Worm (Caenorhabditis elegans) whole organism, young adult: ENCODE results near the gene parn-2.

Source experiments
- F10E7.11 ChIP-seq: sonication (generic microtip); optimal IDR thresholded peaks from 2 replicates; lab custom pipeline; 2017; ENCODE audit warnings: mild to moderate bottlenecking, missing genetic modification characterization, moderate library complexity, missing compliant biosample characterization
- akir-1 ChIP-seq: fragments of 200-800 bp; sonication (Bioruptor generic); optimal IDR thresholded peaks from 2 replicates; lab custom pipeline; 2018; ENCODE audit warnings: mild to moderate bottlenecking, missing genetic modification characterization, moderate library complexity, missing compliant biosample characterization
- ama-1 ChIP-seq, 3 experiments: fragments of 150-350 bp in 1 of 3; sonication (generic microtip) in 2 of 3; optimal IDR thresholded peaks; 2 replicates each; lab custom pipeline; 2014 to 2018; ENCODE audit warnings: missing biosample characterization in 2 of 3, missing genetic modification characterization in 2 of 3, missing genetic modification reagents in 2 of 3
- athp-1 ChIP-seq: sonication (generic microtip); optimal IDR thresholded peaks from 2 replicates; lab custom pipeline; 2017; ENCODE audit warnings: mild to moderate bottlenecking, missing genetic modification characterization, missing compliant biosample characterization
- attf-5 ChIP-seq: fragments of 200-800 bp; sonication (Bioruptor generic); optimal IDR thresholded peaks from 2 replicates; lab custom pipeline; 2018; ENCODE audit warnings: mild to moderate bottlenecking, missing genetic modification characterization, missing compliant biosample characterization
- ceh-27 ChIP-seq: fragments of 200-800 bp; sonication (Bioruptor generic); optimal IDR thresholded peaks from 2 replicates; lab custom pipeline; 2018; ENCODE audit warnings: mild to moderate bottlenecking, missing genetic modification characterization, moderate library complexity, missing compliant biosample characterization
- ceh-58 ChIP-seq: fragments of 200-800 bp; sonication (Bioruptor generic); IDR thresholded peaks from 2 replicates; pipeline ENCODE4 v1.3.6; 2022; ENCODE audit warnings: missing genetic modification characterization, missing compliant biosample characterization
- lin-26 ChIP-seq: fragments of 200-800 bp; sonication (Bioruptor generic); IDR thresholded peaks from 2 replicates; pipeline ENCODE4 v1.3.6; 2022; ENCODE audit warnings: missing genetic modification reagents, missing genetic modification characterization, missing compliant biosample characterization
- lin-54 ChIP-seq: fragments of 200-800 bp; sonication (Bioruptor generic); optimal IDR thresholded peaks from 2 replicates; lab custom pipeline; 2018; ENCODE audit warnings: mild to moderate bottlenecking, missing genetic modification characterization, missing compliant biosample characterization
- nhr-90 ChIP-seq: sonication (generic microtip); optimal IDR thresholded peaks from 2 replicates; lab custom pipeline; 2016; ENCODE audit warnings: missing genotype, mild to moderate bottlenecking, missing genetic modification characterization, missing compliant biosample characterization
- snpc-3.4 ChIP-seq: sonication (generic microtip); optimal IDR thresholded peaks from 2 replicates; lab custom pipeline; 2017; ENCODE audit warnings: missing genetic modification characterization, mild to moderate bottlenecking, missing compliant biosample characterization, antibody characterized with exemption, moderate library complexity, missing genotype, missing genetic modification reagents
- snpc-4 ChIP-seq, 5 experiments: fragments of 150-350 bp in 1 of 5; sonication (generic microtip) in 4 of 5; optimal IDR thresholded peaks; 2 replicates each; lab custom pipeline; 2014 to 2018; ENCODE audit warnings: missing genetic modification characterization in 5 of 5, missing biosample characterization in 3 of 5, antibody characterized with exemption in 2 of 5, mild to moderate bottlenecking in 2 of 5, missing compliant biosample characterization in 2 of 5, missing genotype in 2 of 5, moderate library complexity in 2 of 5, missing genetic modification reagents in 1 of 5
- tbp1 ChIP-seq: fragments of 200-800 bp; sonication (Bioruptor generic); optimal IDR thresholded peaks from 2 replicates; lab custom pipeline; 2018; ENCODE audit warnings: mild to moderate bottlenecking, missing genetic modification characterization, missing compliant biosample characterization
- unc-130 ChIP-seq: sonication (generic microtip); optimal IDR thresholded peaks from 2 replicates; lab custom pipeline; 2016; ENCODE audit warnings: missing genetic modification reagents, missing genetic modification characterization, missing compliant biosample characterization

DNA sequence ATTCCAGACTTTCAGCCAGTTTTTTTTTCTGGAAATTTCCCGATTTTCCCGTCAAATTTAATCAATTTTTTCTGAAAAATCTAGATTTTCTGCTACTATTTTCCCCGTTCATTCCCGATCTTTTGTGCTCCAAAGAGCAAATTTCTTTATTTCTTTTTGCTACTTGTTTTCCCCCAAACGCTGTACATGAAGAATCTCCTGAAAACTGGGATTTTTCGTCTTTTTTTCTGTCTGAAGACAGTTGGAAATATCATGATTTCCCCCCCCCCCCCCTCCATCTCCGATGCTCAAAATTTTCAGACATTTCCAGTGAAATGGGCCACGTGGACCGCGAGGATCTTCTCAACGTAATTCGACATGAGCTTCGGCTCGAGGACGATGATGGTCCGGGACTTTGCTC, 28.4 kb downstream of the parn-2 start, which contains the start of gene sinh-1:
- no peak for TF ChIP-seq lin-54 (GFP tag; lab: Kevin White, UChicago)
- TF ChIP-seq F10E7.11 (tag; lab: Kevin White, UChicago) = no peak
- TF ChIP-seq snpc-3.4 = no peak
- no peak for TF ChIP-seq snpc-4 (GFP tag; optimal IDR thresholded peaks at IDR 0.05; lab: Kevin White, UChicago)
- TF ChIP-seq snpc-4 (tag; optimal IDR thresholded peaks at IDR 0.05; lab: Kevin White, UChicago) = no peak
- no peak for TF ChIP-seq lin-26 (GFP tag; lab: Robert Waterston, UW)
- TF ChIP-seq athp-1 (tag; lab: Kevin White, UChicago) = no peak
- no peak for TF ChIP-seq ceh-58 (GFP tag; lab: Robert Waterston, UW)
- no peak for TF ChIP-seq nhr-90
- no peak for TF ChIP-seq unc-130
- no peak for TF ChIP-seq attf-5 (GFP tag; lab: Kevin White, UChicago)
- no peak for TF ChIP-seq akir-1
- no peak for TF ChIP-seq ceh-27 (GFP tag; lab: Kevin White, UChicago)
- no peak for TF ChIP-seq ama-1 (optimal IDR thresholded peaks at IDR 0.05; lab: Kevin White, UChicago)
- no peak for TF ChIP-seq ama-1 (GFP tag; optimal IDR thresholded peaks at IDR 0.05; lab: Kevin White, UChicago)
- TF ChIP-seq tbp1 = no peak
